Fruit fly (Drosophila melanogaster): ENCODE data around the gene CG4098.

CG4098 gene

DNA sequence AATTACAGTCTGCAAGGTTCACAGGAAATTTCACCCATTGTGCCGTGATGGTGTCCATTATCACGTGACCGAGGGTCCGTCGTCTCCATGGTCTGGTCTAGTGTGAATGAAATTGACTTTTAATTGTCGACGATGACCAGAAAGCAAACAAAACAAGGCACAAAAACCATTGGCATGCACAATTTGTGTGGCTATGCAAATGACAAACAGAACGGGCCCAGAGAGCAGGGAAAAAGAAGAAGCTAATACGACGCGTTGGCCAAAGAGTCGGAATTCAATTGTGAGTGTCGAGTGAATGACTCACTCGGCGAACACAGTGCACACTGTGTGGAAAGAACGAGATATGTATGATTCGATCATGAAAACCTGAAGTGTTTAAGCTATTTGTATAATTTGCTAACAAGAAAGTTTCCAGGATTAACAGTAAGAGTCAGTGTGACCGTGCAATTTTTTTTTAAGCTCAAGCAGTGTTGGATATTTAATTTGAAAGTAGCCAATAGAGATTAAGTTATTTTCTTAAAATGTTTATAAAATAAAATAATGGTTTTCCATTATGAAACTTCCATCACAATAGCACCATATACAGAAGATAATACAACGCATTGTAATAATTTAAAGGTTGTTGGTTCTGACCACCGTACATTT lies 26.5 kb upstream of the CG4098 start (continued):
- no peak for TF ChIP-seq CG16813 (GFP tag; IDR thresholded peaks at IDR 0.05; ENCODE audit: partially characterized antibody)
- TF ChIP-seq CG1602 (GFP tag; optimal IDR thresholded peaks at IDR 0.05): no peak
- TF ChIP-seq CG15601 (tag; optimal IDR thresholded peaks at IDR 0.05): peak; percentile 30
- TF ChIP-seq dati (GFP tag; IDR thresholded peaks at IDR 0.05): no peak
- no peak for TF ChIP-seq B-H2 (GFP tag; optimal IDR thresholded peaks at IDR 0.05)
- no peak for TF ChIP-seq dan (GFP tag; IDR thresholded peaks at IDR 0.05)
- no peak for TF ChIP-seq pfk (GFP tag; optimal IDR thresholded peaks at IDR 0.05)
- TF ChIP-seq CG15011 (GFP tag; optimal IDR thresholded peaks at IDR 0.05): no peak
- TF ChIP-seq CG14667 (GFP tag; IDR thresholded peaks at IDR 0.05): no peak
- no peak for TF ChIP-seq CG3847 (GFP tag; IDR thresholded peaks at IDR 0.05)
- no peak for TF ChIP-seq Oaz (GFP tag; IDR thresholded peaks at IDR 0.05)
- TF ChIP-seq org-1 (GFP tag; optimal IDR thresholded peaks at IDR 0.05): no peak
- no peak for TF ChIP-seq CG4282 (GFP tag; optimal IDR thresholded peaks at IDR 0.05)
- peak; percentile 16 for TF ChIP-seq dmrt99B (tag; optimal IDR thresholded peaks at IDR 0.05)
- TF ChIP-seq al (GFP tag; IDR thresholded peaks at IDR 0.05): no peak
- TF ChIP-seq bsh (GFP tag; optimal IDR thresholded peaks at IDR 0.05): peak; percentile 21 to 43
- TF ChIP-seq usp (GFP tag; optimal IDR thresholded peaks at IDR 0.05): no peak
- no peak for TF ChIP-seq yki (optimal IDR thresholded peaks at IDR 0.05)
- no peak for TF ChIP-seq Poxn (GFP tag; IDR thresholded peaks at IDR 0.05)
- no peak for TF ChIP-seq CG30403 (GFP tag; optimal IDR thresholded peaks at IDR 0.05)
- no peak for TF ChIP-seq Dref (GFP tag; IDR thresholded peaks at IDR 0.05)
- no peak for TF ChIP-seq CG9876 (GFP tag; optimal IDR thresholded peaks at IDR 0.05)
- TF ChIP-seq CG33557 (GFP tag; optimal IDR thresholded peaks at IDR 0.05): no peak
- TF ChIP-seq CG17361 (GFP tag; IDR thresholded peaks at IDR 0.05): peak; percentile 59; the same call in 2 of the 3 replicates
- peak; percentile 2 for TF ChIP-seq CG1233 (GFP tag; optimal IDR thresholded peaks at IDR 0.05)
- TF ChIP-seq CG43689 (GFP tag; IDR thresholded peaks at IDR 0.05): no peak
- TF ChIP-seq esg (GFP tag; conservative IDR thresholded peaks at IDR 0.05): peak; percentile 26; the same call in 1 of the 2 replicates
- peak; percentile 33 for TF ChIP-seq CoRest (tag; optimal IDR thresholded peaks at IDR 0.05)
- TF ChIP-seq lab (GFP tag; optimal IDR thresholded peaks at IDR 0.05): peak; percentile 41
- no peak for TF ChIP-seq ssp (GFP tag; IDR thresholded peaks at IDR 0.05)
- peak; percentile 26 for TF ChIP-seq Xbp1 (GFP tag; optimal IDR thresholded peaks at IDR 0.05)
- TF ChIP-seq CG31365 (tag; optimal IDR thresholded peaks at IDR 0.05): no peak
- no peak for TF ChIP-seq CG17568 (GFP tag; optimal IDR thresholded peaks at IDR 0.05)
- TF ChIP-seq CG12104 (GFP tag; optimal IDR thresholded peaks at IDR 0.05): no peak
- peak; percentile 59 for TF ChIP-seq CG2678 (tag; optimal IDR thresholded peaks at IDR 0.05)
- no peak for TF ChIP-seq CG17186 (GFP tag; optimal IDR thresholded peaks at IDR 0.05)
- peak; percentile 29 for TF ChIP-seq CG14710 (tag; optimal IDR thresholded peaks at IDR 0.05)
- no peak for TF ChIP-seq lov (optimal IDR thresholded peaks at IDR 0.05)
- no peak for TF ChIP-seq lov (GFP tag; IDR thresholded peaks at IDR 0.05)
- peak; percentile 6 for TF ChIP-seq dmrt11E (tag; optimal IDR thresholded peaks at IDR 0.05)
- TF ChIP-seq Ssrp (tag; optimal IDR thresholded peaks at IDR 0.05): peak; percentile 13
- peak; percentile 37 for TF ChIP-seq phol (tag; optimal IDR thresholded peaks at IDR 0.05)
- peak; percentile 12 for TF ChIP-seq PHDP (tag; optimal IDR thresholded peaks at IDR 0.05)
- TF ChIP-seq HLH3B (GFP tag; IDR thresholded peaks at IDR 0.05): 0 out of 2 replicates have a peak, but pooled peaks have one; percentile 4
- no peak for TF ChIP-seq hbn (GFP tag; IDR thresholded peaks at IDR 0.05; ENCODE audit: partially characterized antibody)
- no peak for TF ChIP-seq Ets97D (GFP tag; optimal IDR thresholded peaks at IDR 0.05)
- no peak for TF ChIP-seq CG11560 (tag; IDR thresholded peaks at IDR 0.05)
- no peak for TF ChIP-seq her (GFP tag; optimal IDR thresholded peaks at IDR 0.05)
- TF ChIP-seq fd102C (GFP tag; optimal IDR thresholded peaks at IDR 0.05): no peak
- TF ChIP-seq Side (GFP tag; optimal IDR thresholded peaks at IDR 0.05): no peak
- no peak for TF ChIP-seq sr (GFP tag; IDR thresholded peaks at IDR 0.05)
